Worm (Caenorhabditis elegans) whole organism, midembryonic: ENCODE measurements around the gene srv-32.

Experiments used
- T22C8.4 ChIP-seq: fragments of 200-800 bp; sonication (Bioruptor generic); IDR thresholded peaks from 2 replicates; pipeline ENCODE4 v1.3.6; 2022; ENCODE audit warnings: missing genetic modification characterization, missing compliant biosample characterization
- cog-1 ChIP-seq: sonication (generic microtip); optimal IDR thresholded peaks from 2 replicates; lab custom pipeline; 2016; ENCODE audit warnings: missing genetic modification characterization, missing compliant biosample characterization
- flt-1 ChIP-seq: fragments of 200-800 bp; sonication (Bioruptor generic); IDR thresholded peaks from 2 replicates; pipeline ENCODE4 v1.3.6; 2022; ENCODE audit warnings: missing genetic modification characterization, missing compliant biosample characterization
- klf-2 ChIP-seq: fragments of 200-800 bp; sonication (Bioruptor generic); conservative IDR thresholded peaks from 2 replicates; pipeline ENCODE4 v1.3.6; 2022; ENCODE audit warnings: missing genetic modification reagents, missing genetic modification characterization, missing compliant biosample characterization
- med-1 ChIP-seq: sonication (generic microtip); optimal IDR thresholded peaks from 2 replicates; lab custom pipeline; 2017; ENCODE audit warnings: missing genetic modification characterization, mild to moderate bottlenecking, missing compliant biosample characterization, antibody characterized with exemption, missing genetic modification reagents; ENCODE audit not compliant: insufficient read depth
- ref-1 ChIP-seq: fragments of 200-800 bp; sonication (Bioruptor generic); conservative IDR thresholded peaks from 2 replicates; pipeline ENCODE4 v1.3.6; 2022; ENCODE audit warnings: missing genetic modification reagents, missing genetic modification characterization, missing compliant biosample characterization
- tab-1 ChIP-seq: fragments of 200-800 bp; sonication (Bioruptor generic); IDR thresholded peaks from 2 replicates; pipeline ENCODE4 v1.3.6; 2022; ENCODE audit warnings: missing genetic modification characterization, missing compliant biosample characterization
- ztf-23 ChIP-seq: fragments of 200-800 bp; sonication (Bioruptor generic); IDR thresholded peaks from 2 replicates; pipeline ENCODE4 v1.3.6; 2022; ENCODE audit warnings: missing genetic modification reagents, missing genetic modification characterization, missing compliant biosample characterization
- ztf-29 ChIP-seq: fragments of 200-800 bp; sonication (Bioruptor generic); IDR thresholded peaks from 2 replicates; pipeline ENCODE4 v1.3.6; 2022; ENCODE audit warnings: missing genetic modification reagents, missing genetic modification characterization, missing compliant biosample characterization

srv-32 gene

DNA sequence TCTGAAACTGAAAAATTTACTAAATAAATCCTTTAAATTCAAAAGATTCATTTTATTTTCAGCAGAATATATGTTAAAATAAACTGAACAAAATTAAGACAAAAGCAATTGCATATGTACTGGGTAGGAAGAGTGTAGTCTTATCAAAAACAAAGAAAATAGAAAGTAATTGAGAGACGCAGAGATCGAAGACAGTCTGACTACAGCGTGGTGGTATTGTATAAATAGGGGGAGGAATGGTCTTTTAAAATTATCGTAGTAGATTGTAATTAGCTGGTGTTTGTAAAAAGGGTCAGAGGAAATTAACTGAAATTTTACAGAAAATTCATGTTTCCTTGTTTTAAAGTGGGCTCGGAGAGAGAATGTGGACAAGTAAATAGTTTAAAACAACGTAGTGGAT is 33.6 kb downstream of the srv-32 start, which contains the start of gene acox-3:
Gene acox-3, minus strand, starts transcription at position 7 of the 400 bp plus-strand sequence.
- TF ChIP-seq ztf-29 (GFP tag; lab: Robert Waterston, UW), result no peak

ce11 chrIV:6239993-6240392 is 42.0 kb downstream of the srv-32 start, which contains the start of gene F58F9.9:
F58F9.9 (plus strand) TSS chrIV:6240293.
- no peak for TF ChIP-seq ztf-29 (GFP tag; lab: Robert Waterston, UW)
- no peak for TF ChIP-seq cog-1 (tag; lab: Kevin White, UChicago)
- TF ChIP-seq T22C8.4 (GFP tag; lab: Robert Waterston, UW), result no peak
- no peak for TF ChIP-seq ztf-23 (GFP tag; lab: Robert Waterston, UW)
- TF ChIP-seq med-1 (GFP tag; lab: Kevin White, UChicago), result no peak
- no peak for TF ChIP-seq flt-1
- TF ChIP-seq tab-1 (GFP tag; lab: Robert Waterston, UW), result no peak
- no peak for TF ChIP-seq klf-2 (GFP tag; lab: Robert Waterston, UW)
- no peak for TF ChIP-seq ref-1 (GFP tag; lab: Robert Waterston, UW)

DNA sequence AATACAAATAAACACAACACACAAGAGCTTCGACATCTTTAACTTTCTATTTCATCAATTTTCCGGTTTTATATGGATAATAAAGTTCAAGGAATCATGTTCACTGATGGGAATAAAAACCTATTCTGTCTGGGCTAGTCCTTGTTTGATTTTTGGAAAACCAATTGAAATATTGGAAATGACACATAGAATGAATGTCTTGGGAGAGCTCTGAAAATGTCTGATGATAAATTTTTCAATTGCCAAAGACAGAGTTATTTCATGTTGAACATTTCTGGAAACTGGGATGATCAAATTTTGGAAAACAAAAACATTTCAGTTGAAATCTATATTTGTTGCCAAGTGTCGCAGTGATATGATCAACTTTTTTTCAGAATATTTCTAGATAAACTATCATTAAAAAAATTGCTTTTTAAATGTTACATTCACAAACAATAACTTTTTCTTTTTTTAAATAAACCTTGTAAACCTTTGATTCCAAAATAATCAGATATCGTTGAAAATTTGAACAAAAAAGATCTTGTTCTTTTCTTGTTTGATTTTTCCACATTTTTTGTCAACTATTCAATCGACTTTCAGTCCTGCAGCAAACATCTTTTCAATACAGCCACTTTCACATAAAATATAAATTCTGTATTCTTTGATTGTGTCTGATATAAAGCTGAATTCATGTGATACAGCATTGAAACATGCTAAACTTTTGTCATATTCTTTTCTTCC is 44.4 kb downstream of the srv-32 start, which contains the start of the genes F58F9.6 and F58F9.8:
Gene F58F9.6, minus strand, starts transcription at position 101 of the 720 bp plus-strand sequence.
Gene F58F9.8, plus strand, starts transcription at position 670 of the 720 bp plus-strand sequence.
- no peak for TF ChIP-seq ref-1 (GFP tag; lab: Robert Waterston, UW)
- no peak for TF ChIP-seq cog-1 (tag; lab: Kevin White, UChicago)
- no peak for TF ChIP-seq klf-2 (GFP tag; lab: Robert Waterston, UW)
- TF ChIP-seq T22C8.4 (GFP tag; lab: Robert Waterston, UW), result no peak
- no peak for TF ChIP-seq flt-1
- TF ChIP-seq ztf-29 (GFP tag; lab: Robert Waterston, UW), result no peak
- TF ChIP-seq tab-1 (GFP tag; lab: Robert Waterston, UW), result no peak
- TF ChIP-seq med-1 (GFP tag; lab: Kevin White, UChicago), result no peak
- TF ChIP-seq ztf-23 (GFP tag; lab: Robert Waterston, UW), result no peak

DNA sequence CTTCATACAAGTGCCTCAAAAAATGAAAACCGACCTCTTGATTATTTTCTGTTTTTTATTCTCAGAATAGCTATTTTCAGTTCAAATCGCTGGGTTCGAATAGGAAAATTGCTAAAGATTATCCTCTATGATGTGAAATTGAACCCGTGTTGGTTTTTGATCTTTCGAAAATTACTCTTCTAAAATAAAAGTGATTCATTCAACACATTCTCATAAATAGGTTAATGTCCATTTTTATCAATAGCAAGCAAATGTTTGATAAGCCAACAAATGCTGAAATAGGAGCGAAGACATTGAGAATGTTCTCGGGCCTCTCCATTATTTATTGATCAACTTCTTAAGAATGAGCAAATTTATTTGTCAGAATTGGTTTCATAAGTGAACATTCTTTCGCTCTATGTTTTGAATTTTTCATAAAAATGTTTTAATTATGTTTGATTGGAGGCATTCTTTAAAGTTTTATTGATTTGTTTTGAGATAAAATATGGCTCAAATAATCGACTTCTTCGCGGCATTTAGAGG is 49.2 kb downstream of the srv-32 start, which contains the start of gene F58F9.3:
Gene F58F9.3, plus strand, starts transcription at position 472 of the 522 bp plus-strand sequence.
- TF ChIP-seq tab-1 (GFP tag; lab: Robert Waterston, UW) (no peak), klf-2 (GFP tag; lab: Robert Waterston, UW) (no peak), T22C8.4 (GFP tag; lab: Robert Waterston, UW) (no peak), cog-1 (tag; lab: Kevin White, UChicago) (no peak), flt-1 (no peak), ztf-29 (GFP tag; lab: Robert Waterston, UW) (no peak), ref-1 (GFP tag; lab: Robert Waterston, UW) (no peak), med-1 (GFP tag; lab: Kevin White, UChicago) (no peak), ztf-23 (GFP tag; lab: Robert Waterston, UW) (no peak)

DNA sequence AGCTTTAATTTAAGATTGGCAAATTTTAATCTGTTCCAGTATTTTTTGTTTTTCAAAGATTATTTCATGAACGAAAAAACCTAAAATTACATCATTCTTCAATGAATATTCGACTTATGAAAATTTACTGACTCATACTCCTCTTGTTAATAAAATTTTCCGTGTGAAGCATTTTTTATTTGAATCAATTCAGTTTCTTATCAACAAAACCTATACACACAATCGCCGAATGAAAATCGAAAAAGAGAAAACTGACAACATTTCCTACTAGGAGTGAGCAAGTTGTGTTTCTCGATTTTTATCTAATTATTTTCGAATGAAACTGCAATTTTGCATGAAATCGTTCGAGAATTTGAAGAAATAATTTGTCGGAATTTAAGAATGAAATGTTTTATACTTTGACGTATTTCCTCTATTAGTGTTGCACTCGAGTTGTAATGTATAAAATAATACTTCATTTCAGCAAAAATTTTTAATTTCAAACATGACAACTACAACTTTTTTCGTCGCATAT is 51.4 kb downstream of the srv-32 start, which contains the start of gene F58F9.4:
Gene F58F9.4, plus strand, starts transcription at position 464 of the 514 bp plus-strand sequence.
- TF ChIP-seq flt-1, result no peak
- no peak for TF ChIP-seq med-1 (GFP tag; lab: Kevin White, UChicago)
- no peak for TF ChIP-seq ztf-23 (GFP tag; lab: Robert Waterston, UW)
- no peak for TF ChIP-seq ztf-29 (GFP tag; lab: Robert Waterston, UW)
- TF ChIP-seq ref-1 (GFP tag; lab: Robert Waterston, UW), result no peak
- no peak for TF ChIP-seq T22C8.4 (GFP tag; lab: Robert Waterston, UW)
